Fruit fly (Drosophila melanogaster) whole organism, prepupa: ENCODE measurements around the gene CG6678.

Experiments
- Blimp-1 ChIP-seq: fragments of 200-800 bp; sonication (Bioruptor generic); optimal IDR thresholded peaks from 3 replicates; lab custom pipeline; 2017; ENCODE audit warnings: missing biosample characterization, missing genetic modification characterization, mild to moderate bottlenecking, moderate library complexity, missing genetic modification reagents
- CG10631 ChIP-seq: fragments of 200-800 bp; sonication (Bioruptor generic); optimal IDR thresholded peaks from 2 replicates; lab custom pipeline; 2016; ENCODE audit warnings: missing biosample characterization, missing genetic modification characterization
- CG11294 ChIP-seq: fragments of 200-800 bp; sonication (Bioruptor generic); IDR thresholded peaks from 2 replicates; pipeline ENCODE4 v1.3.6; 2022; ENCODE audit warnings: missing biosample characterization, missing genetic modification characterization
- CG11762 ChIP-seq: fragments of 200-800 bp; sonication (Bioruptor generic); optimal IDR thresholded peaks from 3 replicates; lab custom pipeline; 2016; ENCODE audit warnings: missing biosample characterization, missing genetic modification characterization; ENCODE audit not compliant: insufficient read depth
- CG11902 ChIP-seq: fragments of 200-800 bp; sonication (Bioruptor generic); optimal IDR thresholded peaks from 3 replicates; lab custom pipeline; 2016; ENCODE audit warnings: missing biosample characterization, missing genetic modification characterization
- CG1621 ChIP-seq: fragments of 200-800 bp; sonication (Bioruptor generic); optimal IDR thresholded peaks from 3 replicates; lab custom pipeline; 2018; ENCODE audit warnings: missing biosample characterization, mild to moderate bottlenecking, missing genetic modification characterization
- CG16779 ChIP-seq: fragments of 200-800 bp; sonication (Bioruptor generic); optimal IDR thresholded peaks from 3 replicates; lab custom pipeline; 2017; ENCODE audit warnings: missing biosample characterization, mild to moderate bottlenecking, missing genetic modification characterization
- CG3032 ChIP-seq: fragments of 200-800 bp; optimal IDR thresholded peaks from 2 replicates; lab custom pipeline; 2019; ENCODE audit warnings: missing biosample characterization, mild to moderate bottlenecking, missing genetic modification characterization, moderate library complexity
- CG31627 ChIP-seq: fragments of 200-800 bp; sonication (Bioruptor generic); optimal IDR thresholded peaks from 3 replicates; lab custom pipeline; 2016; ENCODE audit warnings: missing biosample characterization, missing genetic modification characterization
- CG32006 ChIP-seq: fragments of 200-800 bp; sonication (Bioruptor generic); optimal IDR thresholded peaks from 3 replicates; lab custom pipeline; 2017; ENCODE audit warnings: missing biosample characterization, mild to moderate bottlenecking, missing genetic modification characterization
- CG34406 ChIP-seq: fragments of 200-800 bp; sonication (Bioruptor generic); optimal IDR thresholded peaks from 3 replicates; lab custom pipeline; 2016; ENCODE audit warnings: missing biosample characterization, missing genetic modification characterization
- CG3919 ChIP-seq: fragments of 200-800 bp; sonication (Bioruptor generic); optimal IDR thresholded peaks from 3 replicates; lab custom pipeline; 2016; ENCODE audit warnings: missing biosample characterization, missing genetic modification characterization
- CG4318 ChIP-seq: fragments of 200-800 bp; sonication (Bioruptor generic); optimal IDR thresholded peaks from 3 replicates; lab custom pipeline; 2017; ENCODE audit warnings: missing biosample characterization, mild to moderate bottlenecking, missing genetic modification characterization
- CG6163 ChIP-seq: fragments of 200-800 bp; sonication (Bioruptor generic); IDR thresholded peaks from 3 replicates; pipeline ENCODE4 v1.3.6; 2022; ENCODE audit warnings: missing biosample characterization, missing genetic modification characterization
- CG6792 ChIP-seq: fragments of 200-800 bp; sonication (Bioruptor generic); optimal IDR thresholded peaks from 3 replicates; lab custom pipeline; 2016; ENCODE audit warnings: missing biosample characterization, missing genetic modification characterization
- CG6808 ChIP-seq: fragments of 200-800 bp; sonication (Bioruptor generic); optimal IDR thresholded peaks from 3 replicates; lab custom pipeline; 2017; ENCODE audit warnings: missing biosample characterization, missing genetic modification characterization, mild to moderate bottlenecking, moderate library complexity, missing genetic modification reagents
- CG6854 ChIP-seq: fragments of 200-800 bp; sonication (Bioruptor generic); optimal IDR thresholded peaks from 2 replicates; lab custom pipeline; 2017; ENCODE audit warnings: missing biosample characterization, mild to moderate bottlenecking, missing genetic modification characterization
- CG7368 ChIP-seq: fragments of 200-800 bp; sonication (Bioruptor generic); optimal IDR thresholded peaks from 3 replicates; lab custom pipeline; 2016; ENCODE audit warnings: missing biosample characterization, missing genetic modification characterization
- CG8119 ChIP-seq: fragments of 200-800 bp; sonication (Bioruptor generic); IDR thresholded peaks from 3 replicates; pipeline ENCODE4 v1.3.6; 2022; ENCODE audit warnings: missing biosample characterization, missing genetic modification characterization
- CG8319 ChIP-seq: fragments of 200-800 bp; sonication (Bioruptor generic); optimal IDR thresholded peaks from 3 replicates; lab custom pipeline; 2016; ENCODE audit warnings: missing biosample characterization, missing genetic modification characterization
- CG8632 ChIP-seq: fragments of 200-800 bp; sonication (Bioruptor generic); optimal IDR thresholded peaks from 3 replicates; lab custom pipeline; 2016; ENCODE audit warnings: missing biosample characterization, missing genetic modification characterization
- CG9139 ChIP-seq: fragments of 200-800 bp; sonication (Bioruptor generic); optimal IDR thresholded peaks from 3 replicates; lab custom pipeline; 2017; ENCODE audit warnings: missing biosample characterization, mild to moderate bottlenecking, missing genetic modification characterization
- Eip75B ChIP-seq: fragments of 200-800 bp; sonication (Bioruptor generic); optimal IDR thresholded peaks from 3 replicates; lab custom pipeline; 2016; ENCODE audit warnings: missing biosample characterization, missing genetic modification characterization
- Eip93F ChIP-seq: fragments of 200-800 bp; sonication (Bioruptor generic); optimal IDR thresholded peaks from 2 replicates; lab custom pipeline; 2016; ENCODE audit warnings: missing biosample characterization, mild to moderate bottlenecking, missing genetic modification characterization
- Ets21C ChIP-seq: fragments of 200-800 bp; sonication (Bioruptor generic); optimal IDR thresholded peaks from 3 replicates; lab custom pipeline; 2016; ENCODE audit warnings: missing biosample characterization, missing genetic modification characterization
- Ets96B ChIP-seq: fragments of 200-800 bp; optimal IDR thresholded peaks from 2 replicates; lab custom pipeline; 2019; ENCODE audit warnings: missing biosample characterization, mild to moderate bottlenecking, missing genetic modification characterization, moderate library complexity
- Gug ChIP-seq: fragments of 200-800 bp; sonication (Bioruptor generic); IDR thresholded peaks from 2 replicates; pipeline ENCODE4 v1.3.6; 2022; ENCODE audit warnings: missing biosample characterization, missing genetic modification characterization
- Hr38 ChIP-seq: sonication (Bioruptor generic); optimal IDR thresholded peaks from 2 replicates; lab custom pipeline; 2016; ENCODE audit warnings: missing biosample characterization, missing genetic modification characterization
- Hr39 ChIP-seq: fragments of 200-800 bp; sonication (Bioruptor generic); optimal IDR thresholded peaks from 2 replicates; lab custom pipeline; 2016; ENCODE audit warnings: missing biosample characterization, missing genetic modification characterization
- Hr4 ChIP-seq: fragments of 200-800 bp; sonication (Bioruptor generic); optimal IDR thresholded peaks from 3 replicates; lab custom pipeline; 2016; ENCODE audit warnings: missing biosample characterization, missing genetic modification characterization
- Lpt ChIP-seq: fragments of 200-800 bp; sonication (Bioruptor generic); optimal IDR thresholded peaks from 3 replicates; lab custom pipeline; 2016; ENCODE audit warnings: missing biosample characterization, missing genetic modification characterization
- Met ChIP-seq: fragments of 200-800 bp; sonication (Bioruptor generic); optimal IDR thresholded peaks from 3 replicates; lab custom pipeline; 2016; ENCODE audit warnings: missing biosample characterization, missing genetic modification characterization
- OdsH ChIP-seq: fragments of 200-800 bp; sonication (Bioruptor generic); optimal IDR thresholded peaks from 3 replicates; lab custom pipeline; 2016; ENCODE audit warnings: missing biosample characterization, missing genetic modification characterization
- Smox ChIP-seq: fragments of 200-800 bp; sonication (Bioruptor generic); optimal IDR thresholded peaks from 3 replicates; lab custom pipeline; 2016; ENCODE audit warnings: missing biosample characterization, missing genetic modification characterization
- Sox102F ChIP-seq: fragments of 200-800 bp; sonication (Bioruptor generic); optimal IDR thresholded peaks from 2 replicates; lab custom pipeline; 2016; ENCODE audit warnings: missing biosample characterization, mild to moderate bottlenecking, missing genetic modification characterization
- Sox14 ChIP-seq: fragments of 200-800 bp; sonication (Bioruptor generic); optimal IDR thresholded peaks from 3 replicates; lab custom pipeline; 2016; ENCODE audit warnings: missing biosample characterization, missing genetic modification characterization
- achi ChIP-seq: fragments of 200-800 bp; sonication (Bioruptor generic); optimal IDR thresholded peaks from 3 replicates; lab custom pipeline; 2016; ENCODE audit warnings: missing biosample characterization, missing genetic modification characterization
- cyc ChIP-seq: fragments of 200-800 bp; sonication (Bioruptor generic); optimal IDR thresholded peaks from 3 replicates; lab custom pipeline; 2016; ENCODE audit warnings: missing biosample characterization, missing genetic modification characterization
- dac ChIP-seq: fragments of 200-800 bp; sonication (Bioruptor generic); optimal IDR thresholded peaks from 2 replicates; lab custom pipeline; 2017; ENCODE audit warnings: missing biosample characterization, mild to moderate bottlenecking, missing genetic modification characterization
- dsx ChIP-seq: fragments of 200-800 bp; optimal IDR thresholded peaks from 3 replicates; lab custom pipeline; 2019; ENCODE audit warnings: missing biosample characterization, mild to moderate bottlenecking, missing genetic modification characterization, moderate library complexity; ENCODE audit not compliant: poor library complexity, severe bottlenecking
- esn ChIP-seq: fragments of 200-800 bp; sonication (Bioruptor generic); optimal IDR thresholded peaks from 2 replicates; lab custom pipeline; 2016; ENCODE audit warnings: missing biosample characterization, mild to moderate bottlenecking, missing genetic modification characterization, moderate library complexity
- fd59A ChIP-seq: fragments of 200-800 bp; sonication (Bioruptor generic); optimal IDR thresholded peaks from 2 replicates; lab custom pipeline; 2017; ENCODE audit warnings: missing biosample characterization, mild to moderate bottlenecking, missing genetic modification characterization, missing genetic modification reagents
- fd85E ChIP-seq: fragments of 200-800 bp; sonication (Bioruptor generic); optimal IDR thresholded peaks from 3 replicates; lab custom pipeline; 2016; ENCODE audit warnings: missing biosample characterization, missing genetic modification characterization
- fkh ChIP-seq: fragments of 200-800 bp; sonication (Bioruptor generic); optimal IDR thresholded peaks from 3 replicates; lab custom pipeline; 2017; ENCODE audit warnings: missing biosample characterization, mild to moderate bottlenecking, missing genetic modification characterization, moderate library complexity
- lz ChIP-seq: fragments of 200-800 bp; sonication (Bioruptor generic); optimal IDR thresholded peaks from 3 replicates; lab custom pipeline; 2016; ENCODE audit warnings: missing biosample characterization, missing genetic modification characterization
- net ChIP-seq: fragments of 200-800 bp; sonication (Bioruptor generic); optimal IDR thresholded peaks from 3 replicates; lab custom pipeline; 2016; ENCODE audit warnings: missing biosample characterization, missing genetic modification characterization
- pdm3 ChIP-seq: fragments of 200-800 bp; sonication (Bioruptor generic); optimal IDR thresholded peaks from 3 replicates; lab custom pipeline; 2016; ENCODE audit warnings: missing biosample characterization, missing genetic modification characterization
- salr ChIP-seq, 2 experiments: fragments of 200-800 bp; sonication (Bioruptor generic); optimal IDR thresholded peaks; 3 replicates each; lab custom pipeline; 2016 to 2018; ENCODE audit warnings: missing biosample characterization in 2 of 2, missing genetic modification characterization in 2 of 2, mild to moderate bottlenecking in 1 of 2
- spab ChIP-seq: fragments of 200-800 bp; sonication (Bioruptor generic); optimal IDR thresholded peaks from 2 replicates; lab custom pipeline; 2017; ENCODE audit warnings: missing biosample characterization, mild to moderate bottlenecking, missing genetic modification characterization, missing genetic modification reagents
- svp ChIP-seq: fragments of 200-800 bp; sonication (Bioruptor generic); peaks from one replicate; lab custom pipeline; 2016; ENCODE audit warnings: missing biosample characterization, missing genetic modification characterization
- topi ChIP-seq: fragments of 200-800 bp; sonication (Bioruptor generic); optimal IDR thresholded peaks from 3 replicates; lab custom pipeline; 2016; ENCODE audit warnings: missing biosample characterization, missing genetic modification characterization
- vri ChIP-seq: fragments of 200-800 bp; sonication (Bioruptor generic); optimal IDR thresholded peaks from 3 replicates; lab custom pipeline; 2016; ENCODE audit warnings: missing biosample characterization, mild to moderate bottlenecking, missing genetic modification characterization

Gene CG6678

DNA sequence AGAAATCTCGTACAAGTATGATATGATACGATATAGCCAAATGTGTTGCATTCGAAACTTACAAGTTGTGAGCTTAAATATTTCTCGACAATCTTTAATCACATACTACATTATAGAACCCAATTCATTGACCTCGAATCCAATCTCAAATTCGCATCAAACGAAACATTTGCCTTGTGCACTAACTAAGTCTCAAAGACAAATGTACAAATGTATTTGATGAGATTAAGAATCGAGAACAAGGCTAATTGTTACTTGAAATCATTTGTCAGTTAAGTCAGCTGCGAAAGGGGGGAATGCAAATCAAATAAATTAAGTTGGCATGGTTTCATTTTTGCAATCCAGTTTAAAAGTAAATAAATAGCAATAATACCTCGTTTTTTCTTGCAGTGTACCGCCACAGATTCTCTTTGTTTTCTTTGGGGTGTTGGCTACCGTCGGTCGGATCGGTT, 48.3 kb upstream of the CG6678 start:
- TF ChIP-seq Hr4 (peak; percentile 91), esn (GFP tag; lab: Kevin White, UChicago) (peak; percentile 95), Blimp-1 (GFP tag; lab: Kevin White, UChicago) (peak; percentile 57), CG6808 (GFP tag; lab: Kevin White, UChicago) (peak; percentile 89), CG11902 (GFP tag; lab: Kevin White, UChicago) (peak; percentile 64), CG8319 (GFP tag; lab: Kevin White, UChicago) (peak; percentile 41), Ets21C (GFP tag; lab: Kevin White, UChicago) (peak; percentile 83), CG34406 (GFP tag; lab: Kevin White, UChicago) (peak; percentile 84), Gug (GFP tag; lab: Robert Waterston, UW) (0 out of 2 replicates have a peak, but pooled peaks have one; percentile 56), CG3032 (tag; lab: Kevin White, UChicago) (peak; percentile 87), CG8632 (peak; percentile 86), OdsH (GFP tag; lab: Kevin White, UChicago) (peak; percentile 91), CG10631 (GFP tag; lab: Kevin White, UChicago) (peak; percentile 88), achi (GFP tag; lab: Kevin White, UChicago) (peak; percentile 87), Eip93F (GFP tag; lab: Kevin White, UChicago) (peak; percentile 59), Sox102F (GFP tag; lab: Kevin White, UChicago) (peak; percentile 90), CG1621 (peak; percentile 78), CG31627 (peak; percentile 91), Met (GFP tag; lab: Kevin White, UChicago) (peak; percentile 92), fkh (GFP tag; lab: Kevin White, UChicago) (no peak), CG11762 (GFP tag; lab: Kevin White, UChicago) (peak; percentile 76), dsx (peak; percentile 76), vri (GFP tag; lab: Kevin White, UChicago) (peak; percentile 61), CG6854 (GFP tag; lab: Kevin White, UChicago) (no peak), CG3919 (GFP tag; lab: Kevin White, UChicago) (peak; percentile 76), Ets96B (tag; lab: Kevin White, UChicago) (peak; percentile 81), fd59A (GFP tag; lab: Kevin White, UChicago) (peak; percentile 96), CG16779 (tag; lab: Kevin White, UChicago) (peak; percentile 87), Smox (GFP tag; lab: Kevin White, UChicago) (peak; percentile 89), cyc (GFP tag; lab: Kevin White, UChicago) (peak; percentile 82), topi (peak; percentile 90), Sox14 (peak; percentile 95), CG32006 (GFP tag; lab: Kevin White, UChicago) (peak; percentile 95), CG9139 (GFP tag; lab: Kevin White, UChicago) (peak; percentile 80), Lpt (GFP tag; lab: Kevin White, UChicago) (peak; percentile 10), Hr38 (no peak), salr (GFP tag; optimal IDR thresholded peaks at IDR 0.05; lab: Kevin White, UChicago) (peak; percentile 71 to 95), Eip75B (peak; percentile 93), CG4318 (peak; percentile 89), CG6792 (GFP tag; lab: Kevin White, UChicago) (peak; percentile 86), spab (GFP tag; lab: Kevin White, UChicago) (peak; percentile 93), dac (GFP tag; lab: Kevin White, UChicago) (peak; percentile 83), CG11294 (peak; percentile 48), fd85E (GFP tag; lab: Kevin White, UChicago) (no peak), svp (GFP tag; lab: Kevin White, UChicago) (peak; percentile 96), net (GFP tag; lab: Kevin White, UChicago) (peak; percentile 90), pdm3 (peak; percentile 90), CG6163 (GFP tag; lab: Robert Waterston, UW) (peak; percentile 78), lz (peak; percentile 91), CG8119 (GFP tag; lab: Robert Waterston, UW) (peak; percentile 77), CG7368 (GFP tag; lab: Kevin White, UChicago) (peak; percentile 55), Hr39 (GFP tag; lab: Kevin White, UChicago) (peak; percentile 91)
